Worm (Caenorhabditis elegans) whole organism, L4 larva: ENCODE data around the gene R01H2.8.
A peak's percentile ranks its signal among the peaks of the same experiment; 100 is the strongest.

ENCODE experiments used
- D1046.2 ChIP-seq: fragments of 200-800 bp; sonication (Bioruptor generic); IDR thresholded peaks from 2 replicates; pipeline ENCODE4 v1.3.6; 2022; ENCODE audit warnings: missing genetic modification characterization, missing compliant biosample characterization
- F26F4.8 ChIP-seq: fragments of 200-800 bp; sonication (Bioruptor generic); conservative IDR thresholded peaks from 2 replicates; pipeline ENCODE4 v1.3.6; 2022; ENCODE audit warnings: missing genetic modification characterization, missing compliant biosample characterization
- T20F7.1 ChIP-seq: fragments of 200-800 bp; sonication (Bioruptor generic); optimal IDR thresholded peaks from 2 replicates; lab custom pipeline; 2018; ENCODE audit warnings: mild to moderate bottlenecking, missing genetic modification characterization, missing compliant biosample characterization
- Y105C5A.15 ChIP-seq: fragments of 200-800 bp; sonication (Bioruptor generic); IDR thresholded peaks from 2 replicates; pipeline ENCODE4 v1.3.6; 2022; ENCODE audit warnings: missing genetic modification characterization, missing compliant biosample characterization
- Y48G9A.11 ChIP-seq: fragments of 200-800 bp; sonication (Bioruptor generic); IDR thresholded peaks from 2 replicates; pipeline ENCODE4 v1.3.6; 2022; ENCODE audit warnings: missing genetic modification reagents, missing genetic modification characterization, missing compliant biosample characterization
- Y75B8A.6 ChIP-seq: fragments of 200-800 bp; sonication (Bioruptor generic); IDR thresholded peaks from 2 replicates; pipeline ENCODE4 v1.3.6; 2022; ENCODE audit warnings: missing genetic modification reagents, missing genetic modification characterization, missing compliant biosample characterization
- ama-1 ChIP-seq: fragments of 150-350 bp; optimal IDR thresholded peaks from 2 replicates; lab custom pipeline; 2014; ENCODE audit warnings: inconsistent platforms, mixed read lengths
- arid-1 ChIP-seq: fragments of 200-800 bp; sonication (Bioruptor generic); conservative IDR thresholded peaks from 2 replicates; pipeline ENCODE4 v1.3.6; 2022; ENCODE audit warnings: missing genetic modification reagents, missing genetic modification characterization, missing compliant biosample characterization
- ceh-82 ChIP-seq: sonication (generic microtip); optimal IDR thresholded peaks from 2 replicates; lab custom pipeline; 2017; ENCODE audit warnings: missing biosample characterization, missing genetic modification characterization
- cey-2 ChIP-seq: sonication (generic microtip); optimal IDR thresholded peaks from 3 replicates; lab custom pipeline; 2017; ENCODE audit warnings: missing genetic modification characterization, mild to moderate bottlenecking, missing compliant biosample characterization, antibody characterized with exemption, borderline replicate concordance; ENCODE audit not compliant: insufficient read depth
- daf-16 ChIP-seq, 3 experiments: sonication (generic microtip); optimal IDR thresholded peaks; 2 replicates each; lab custom pipeline; 2016 to 2017; ENCODE audit warnings: missing genetic modification characterization in 3 of 3, missing genetic modification reagents in 3 of 3, mild to moderate bottlenecking in 2 of 3, missing compliant biosample characterization in 2 of 3, missing biosample characterization in 1 of 3, moderate library complexity in 1 of 3
- dmd-6 ChIP-seq: fragments of 200-800 bp; sonication (Bioruptor generic); IDR thresholded peaks from 2 replicates; pipeline ENCODE4 v1.3.6; 2022; ENCODE audit warnings: missing genetic modification reagents, missing genetic modification characterization, missing compliant biosample characterization
- dpl-1 ChIP-seq: fragments of 150-350 bp; optimal IDR thresholded peaks from 2 replicates; lab custom pipeline; 2014; ENCODE audit warnings: missing biosample characterization, missing genetic modification reagents, missing genetic modification characterization
- egl-43 ChIP-seq: fragments of 200-800 bp; sonication (Bioruptor generic); IDR thresholded peaks from 2 replicates; pipeline ENCODE4 v1.3.6; 2022; ENCODE audit warnings: missing genetic modification reagents, missing genetic modification characterization, missing compliant biosample characterization
- fkh-10 ChIP-seq: fragments of 150-350 bp; optimal IDR thresholded peaks from 2 replicates; lab custom pipeline; 2014; ENCODE audit warnings: missing biosample characterization, missing genetic modification reagents, missing genetic modification characterization
- hlh-30 ChIP-seq: sonication (generic microtip); optimal IDR thresholded peaks from 2 replicates; lab custom pipeline; 2017; ENCODE audit warnings: antibody characterized with exemption, mild to moderate bottlenecking, missing genetic modification characterization, missing compliant biosample characterization; ENCODE audit not compliant: insufficient read depth
- hmg-1.1 ChIP-seq: fragments of 200-800 bp; sonication (Bioruptor generic); IDR thresholded peaks from 2 replicates; pipeline ENCODE4 v1.3.6; 2022; ENCODE audit warnings: missing genetic modification reagents, missing genetic modification characterization, missing compliant biosample characterization
- jun-1 ChIP-seq: fragments of 150-350 bp; optimal IDR thresholded peaks from 2 replicates; lab custom pipeline; 2014; ENCODE audit warnings: missing biosample characterization, missing genetic modification reagents, missing genetic modification characterization
- lim-7 ChIP-seq: fragments of 200-800 bp; sonication (Bioruptor generic); IDR thresholded peaks from 2 replicates; pipeline ENCODE4 v1.3.6; 2022; ENCODE audit warnings: missing genetic modification characterization, missing compliant biosample characterization
- lin-13 ChIP-seq: fragments of 150-350 bp; optimal IDR thresholded peaks from 2 replicates; lab custom pipeline; 2014; ENCODE audit warnings: missing biosample characterization, missing genetic modification reagents, missing genetic modification characterization
- lin-29 ChIP-seq: fragments of 200-800 bp; sonication (Bioruptor generic); IDR thresholded peaks from 2 replicates; pipeline ENCODE4 v1.3.6; 2022; ENCODE audit warnings: missing genetic modification reagents, missing genetic modification characterization, missing compliant biosample characterization
- lin-38 ChIP-seq: fragments of 200-800 bp; sonication (Bioruptor generic); IDR thresholded peaks from 2 replicates; pipeline ENCODE4 v1.3.6; 2022; ENCODE audit warnings: missing genetic modification reagents, missing genetic modification characterization, missing compliant biosample characterization
- lin-39 ChIP-seq: fragments of 150-350 bp; optimal IDR thresholded peaks from 2 replicates; lab custom pipeline; 2014; ENCODE audit warnings: missing biosample characterization, missing genetic modification reagents, missing genetic modification characterization
- lir-3 ChIP-seq: sonication (generic microtip); optimal IDR thresholded peaks from 2 replicates; lab custom pipeline; 2016; ENCODE audit warnings: mild to moderate bottlenecking, missing genetic modification characterization, missing compliant biosample characterization
- lsy-2 ChIP-seq, 2 experiments: fragments of 150-350 bp in 1 of 2; sonication (generic microtip) in 1 of 2; optimal IDR thresholded peaks; 2 replicates each; lab custom pipeline; 2014 to 2017; ENCODE audit warnings: missing biosample characterization in 2 of 2, missing genetic modification characterization in 2 of 2
- madf-5 ChIP-seq, 2 experiments: fragments of 200-800 bp; sonication (Bioruptor generic); IDR thresholded peaks; 2 replicates each; pipeline ENCODE4 v1.3.6; 2022; ENCODE audit warnings: missing compliant biosample characterization in 2 of 2, missing genetic modification characterization in 2 of 2
- mep-1 ChIP-seq: fragments of 150-350 bp; sonication (generic microtip); optimal IDR thresholded peaks from 3 replicates; lab custom pipeline; 2014; ENCODE audit warnings: missing biosample characterization, missing genetic modification characterization
- mes-2 ChIP-seq: sonication (generic microtip); optimal IDR thresholded peaks from 2 replicates; lab custom pipeline; 2016; ENCODE audit warnings: missing genotype, mild to moderate bottlenecking, missing genetic modification characterization, missing compliant biosample characterization; ENCODE audit not compliant: poor library complexity, severe bottlenecking
- mxl-2 ChIP-seq: fragments of 200-800 bp; sonication (Bioruptor generic); conservative IDR thresholded peaks from 2 replicates; pipeline ENCODE4 v1.3.6; 2022; ENCODE audit warnings: missing genetic modification reagents, missing genetic modification characterization, missing compliant biosample characterization
- nhr-10 ChIP-seq: fragments of 150-350 bp; optimal IDR thresholded peaks from 2 replicates; lab custom pipeline; 2014; ENCODE audit warnings: missing biosample characterization, missing genetic modification characterization
- nhr-102 ChIP-seq: sonication (generic microtip); optimal IDR thresholded peaks from 2 replicates; lab custom pipeline; 2016; ENCODE audit warnings: mild to moderate bottlenecking, missing genetic modification characterization, moderate library complexity, missing compliant biosample characterization
- nhr-237 ChIP-seq: sonication (generic microtip); optimal IDR thresholded peaks from 2 replicates; lab custom pipeline; 2017; ENCODE audit warnings: missing biosample characterization, missing genetic modification characterization
- nhr-42 ChIP-seq: fragments of 200-800 bp; sonication (Bioruptor generic); IDR thresholded peaks from 2 replicates; pipeline ENCODE4 v1.3.6; 2022; ENCODE audit warnings: missing genetic modification characterization, missing compliant biosample characterization
- pqm-1 ChIP-seq: sonication (generic microtip); optimal IDR thresholded peaks from 2 replicates; lab custom pipeline; 2017; ENCODE audit warnings: missing biosample characterization, missing genetic modification characterization
- rbr-2 ChIP-seq: sonication (generic microtip); optimal IDR thresholded peaks from 2 replicates; lab custom pipeline; 2016; ENCODE audit warnings: missing genotype, missing genetic modification characterization, missing compliant biosample characterization
- saeg-2 ChIP-seq: fragments of 200-800 bp; sonication (Bioruptor generic); IDR thresholded peaks from 2 replicates; pipeline ENCODE4 v1.3.6; 2022; ENCODE audit warnings: missing genetic modification reagents, missing genetic modification characterization, missing compliant biosample characterization
- sdz-12 ChIP-seq: fragments of 200-800 bp; sonication (Bioruptor generic); optimal IDR thresholded peaks from 2 replicates; lab custom pipeline; 2018; ENCODE audit warnings: mild to moderate bottlenecking, missing genetic modification characterization, missing compliant biosample characterization
- set-16 ChIP-seq: fragments of 200-800 bp; sonication (Bioruptor generic); IDR thresholded peaks from 2 replicates; pipeline ENCODE4 v1.3.6; 2022; ENCODE audit warnings: missing genetic modification reagents, missing genetic modification characterization, missing compliant biosample characterization
- skn-1 ChIP-seq: fragments of 150-350 bp; optimal IDR thresholded peaks from 2 replicates; lab custom pipeline; 2014; ENCODE audit warnings: missing biosample characterization, missing genetic modification characterization
- snpc-1.2 ChIP-seq: fragments of 200-800 bp; sonication (Bioruptor generic); IDR thresholded peaks from 2 replicates; pipeline ENCODE4 v1.3.6; 2022; ENCODE audit warnings: missing genetic modification reagents, missing genetic modification characterization, missing compliant biosample characterization
- snpc-4 ChIP-seq: fragments of 150-350 bp; optimal IDR thresholded peaks from 2 replicates; lab custom pipeline; 2014; ENCODE audit warnings: missing biosample characterization, missing genetic modification characterization
- spr-3 ChIP-seq: fragments of 200-800 bp; sonication (Bioruptor generic); optimal IDR thresholded peaks from 2 replicates; lab custom pipeline; 2018; ENCODE audit warnings: mild to moderate bottlenecking, missing genetic modification characterization, missing compliant biosample characterization
- tag-97 ChIP-seq: fragments of 200-800 bp; sonication (Bioruptor generic); IDR thresholded peaks from 2 replicates; pipeline ENCODE4 v1.3.6; 2022; ENCODE audit warnings: missing genetic modification characterization, missing compliant biosample characterization
- tra-1 ChIP-seq: fragments of 200-800 bp; sonication (Bioruptor generic); IDR thresholded peaks from 2 replicates; pipeline ENCODE4 v1.3.6; 2022; ENCODE audit warnings: missing genetic modification reagents, missing genetic modification characterization, missing compliant biosample characterization
- unc-62 ChIP-seq, 3 experiments: fragments of 150-350 bp in 1 of 3; sonication (generic microtip); optimal IDR thresholded peaks in 2 of 3; peaks in 1 of 3; 1 replicate in 1 of 3; 2 replicates in 2 of 3; lab custom pipeline; 2014 to 2017; ENCODE audit warnings: missing biosample characterization in 3 of 3, missing genetic modification characterization in 3 of 3, missing genetic modification reagents in 3 of 3, missing genotype in 1 of 3
- zag-1 ChIP-seq: fragments of 150-350 bp; optimal IDR thresholded peaks from 2 replicates; lab custom pipeline; 2014; ENCODE audit warnings: missing biosample characterization, missing genetic modification characterization
- zfp-3 ChIP-seq: fragments of 200-800 bp; sonication (Bioruptor generic); conservative IDR thresholded peaks from 2 replicates; pipeline ENCODE4 v1.3.6; 2022; ENCODE audit warnings: missing genetic modification reagents, missing genetic modification characterization, missing compliant biosample characterization
- zip-11 ChIP-seq: fragments of 200-800 bp; sonication (Bioruptor generic); IDR thresholded peaks from 2 replicates; pipeline ENCODE4 v1.3.6; 2022; ENCODE audit warnings: missing genetic modification characterization, missing compliant biosample characterization

The R01H2.8 gene

ce11 chrIII:7068520-7069113 is at the start of gene R01H2.8, which contains the start of gene ubc-18:
R01H2.8 (plus strand) TSS chrIII:7069063.
ubc-18 (minus strand) TSS chrIII:7068570.
- TF ChIP-seq fkh-10 (GFP tag; lab: Kevin White, UChicago) (no peak), ceh-82 (tag; lab: Kevin White, UChicago) (no peak), lim-7 (GFP tag; lab: Robert Waterston, UW) (no peak), dmd-6 (GFP tag; lab: Robert Waterston, UW) (no peak), ama-1 (lab: Kevin White, UChicago) (no peak), daf-16 (GFP tag; optimal IDR thresholded peaks at IDR 0.05; lab: Kevin White, UChicago) (no peak), daf-16 (tag; optimal IDR thresholded peaks at IDR 0.05; lab: Kevin White, UChicago) (peak; percentile 48), lin-13 (no peak), zip-11 (GFP tag; lab: Robert Waterston, UW) (no peak), tra-1 (GFP tag; lab: Robert Waterston, UW) (no peak), nhr-42 (no peak), set-16 (GFP tag; lab: Robert Waterston, UW) (no peak), mxl-2 (GFP tag; lab: Robert Waterston, UW) (no peak), pqm-1 (tag; lab: Kevin White, UChicago) (no peak), saeg-2 (GFP tag; lab: Robert Waterston, UW) (no peak), zfp-3 (no peak), lsy-2 (tag; optimal IDR thresholded peaks at IDR 0.05; lab: Kevin White, UChicago) (peak in 1 of 2 experiments; percentile 63), nhr-10 (tag; lab: Kevin White, UChicago) (no peak), snpc-4 (tag; lab: Kevin White, UChicago) (no peak), lin-38 (GFP tag; lab: Robert Waterston, UW) (peak; percentile 53), cey-2 (no peak), rbr-2 (tag; lab: Kevin White, UChicago) (no peak), hmg-1.1 (GFP tag; lab: Robert Waterston, UW) (no peak), D1046.2 (GFP tag; lab: Robert Waterston, UW) (no peak), mes-2 (peak; percentile 62), egl-43 (no peak), unc-62 (GFP tag; optimal IDR thresholded peaks at IDR 0.05 in 1 of 2; lab: Kevin White, UChicago) (no peak), unc-62 (tag; optimal IDR thresholded peaks at IDR 0.05; lab: Kevin White, UChicago) (no peak), Y105C5A.15 (GFP tag; lab: Robert Waterston, UW) (no peak), Y48G9A.11 (GFP tag; lab: Robert Waterston, UW) (no peak), T20F7.1 (GFP tag; lab: Kevin White, UChicago) (peak; percentile 20), hlh-30 (peak; percentile 16), tag-97 (no peak), madf-5 (GFP tag; IDR thresholded peaks at IDR 0.05; lab: Robert Waterston, UW) (no peak), zag-1 (tag; lab: Kevin White, UChicago) (no peak), sdz-12 (no peak), jun-1 (tag; lab: Kevin White, UChicago) (no peak), mep-1 (tag; lab: Kevin White, UChicago) (peak; percentile 5), F26F4.8 (GFP tag; lab: Robert Waterston, UW) (no peak), lin-29 (GFP tag; lab: Robert Waterston, UW) (no peak), nhr-237 (tag; lab: Kevin White, UChicago) (no peak), snpc-1.2 (no peak), skn-1 (tag; lab: Kevin White, UChicago) (no peak), lir-3 (tag; lab: Kevin White, UChicago) (no peak), nhr-102 (tag; lab: Kevin White, UChicago) (no peak), Y75B8A.6 (GFP tag; lab: Robert Waterston, UW) (no peak), dpl-1 (peak; percentile 91), lin-39 (tag; lab: Kevin White, UChicago) (no peak), spr-3 (GFP tag; lab: Kevin White, UChicago) (no peak), arid-1 (GFP tag; lab: Robert Waterston, UW) (no peak)
